In the genomic region with DNA sequence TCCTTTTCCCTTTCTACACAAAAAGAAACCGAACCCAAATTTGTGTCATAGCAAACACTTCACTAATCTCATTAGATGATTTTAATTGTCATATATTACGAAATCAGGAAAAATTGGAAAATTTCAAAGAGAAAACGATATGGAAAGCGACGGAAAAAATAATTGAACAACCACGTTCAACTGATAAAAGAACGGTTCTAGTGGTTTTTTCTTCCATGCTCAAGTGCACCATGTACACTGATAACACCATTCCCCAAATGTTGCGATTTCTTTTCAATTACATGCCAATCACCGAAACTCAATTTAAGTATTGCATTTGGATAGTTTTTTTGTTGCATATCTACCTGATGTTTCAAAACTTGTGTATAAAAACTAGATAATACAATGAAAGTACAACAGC, we compare ENCODE assay signal across 4 worm cellular contexts.
TF ChIP-seq lines count a peak whose summit lies in the region.

No protein-coding gene starts in this region.

TF ChIP-seq in whole organism, L2 larva, 48 proteins besides CTCF, POLR2A, EP300 and RAD21:
- TF ChIP-seq fos-1 (tag; optimal IDR thresholded peaks at IDR 0.05; lab: Kevin White, UChicago) (peak; percentile 62), unc-39 (tag; optimal IDR thresholded peaks at IDR 0.05; lab: Kevin White, UChicago) (no peak)

TF ChIP-seq in whole organism, L3 larva, 47 proteins besides CTCF, POLR2A, EP300 and RAD21:
- TF ChIP-seq pqm-1 (tag; optimal IDR thresholded peaks at IDR 0.05; lab: Kevin White, UChicago) = peak; percentile 21
- TF ChIP-seq elt-2 (tag; optimal IDR thresholded peaks at IDR 0.05; lab: Kevin White, UChicago) = peak; percentile 93
- TF ChIP-seq nhr-11 (tag; optimal IDR thresholded peaks at IDR 0.05; lab: Kevin White, UChicago) = no peak
- TF ChIP-seq pha-4 (tag; optimal IDR thresholded peaks at IDR 0.05; lab: Kevin White, UChicago) = peak; percentile 4

TF ChIP-seq in whole organism, L4 larva, 104 proteins besides CTCF, POLR2A, EP300 and RAD21 (continues in another document):
- TF ChIP-seq nhr-77 (tag; optimal IDR thresholded peaks at IDR 0.05; lab: Kevin White, UChicago) = peak; percentile 12
- TF ChIP-seq ama-1 (optimal IDR thresholded peaks at IDR 0.05; lab: Kevin White, UChicago) = no peak
- no peak for TF ChIP-seq nhr-102 (tag; optimal IDR thresholded peaks at IDR 0.05; lab: Kevin White, UChicago)
- TF ChIP-seq spr-1 (tag; optimal IDR thresholded peaks at IDR 0.05; lab: Kevin White, UChicago) = no peak
- no peak for TF ChIP-seq zip-2 (tag; optimal IDR thresholded peaks at IDR 0.05; lab: Kevin White, UChicago)
- TF ChIP-seq ceh-20 (GFP tag; IDR thresholded peaks at IDR 0.05; lab: Robert Waterston, UW) = no peak
- no peak for TF ChIP-seq ztf-11 (tag; optimal IDR thresholded peaks at IDR 0.05; lab: Kevin White, UChicago)
- TF ChIP-seq nhr-111 (GFP tag; optimal IDR thresholded peaks at IDR 0.05; lab: Kevin White, UChicago) = no peak
- TF ChIP-seq madf-5 (GFP tag; IDR thresholded peaks at IDR 0.05; lab: Robert Waterston, UW) = no peak
- no peak for TF ChIP-seq daf-19 (GFP tag; conservative IDR thresholded peaks at IDR 0.05; lab: Robert Waterston, UW)
- TF ChIP-seq dpl-1 (GFP tag; optimal IDR thresholded peaks at IDR 0.05; lab: Kevin White, UChicago) = no peak
- TF ChIP-seq ces-1 (GFP tag; optimal IDR thresholded peaks at IDR 0.05; lab: Kevin White, UChicago) = no peak
- no peak for TF ChIP-seq snpc-4 (tag; optimal IDR thresholded peaks at IDR 0.05; lab: Kevin White, UChicago)
- peak; percentile 39 for TF ChIP-seq T20F7.1 (GFP tag; optimal IDR thresholded peaks at IDR 0.05; lab: Kevin White, UChicago)
- no peak for TF ChIP-seq ceh-28 (tag; optimal IDR thresholded peaks at IDR 0.05; lab: Kevin White, UChicago)
- no peak for TF ChIP-seq nhr-25 (tag; optimal IDR thresholded peaks at IDR 0.05; lab: Kevin White, UChicago; ENCODE audit: borderline replicate concordance, insufficient read depth)
- no peak for TF ChIP-seq nhr-41 (GFP tag; IDR thresholded peaks at IDR 0.05; lab: Robert Waterston, UW)
- TF ChIP-seq fos-1 (tag; optimal IDR thresholded peaks at IDR 0.05; lab: Kevin White, UChicago) = no peak
- no peak for TF ChIP-seq lin-15B (tag; optimal IDR thresholded peaks at IDR 0.05; lab: Kevin White, UChicago)
- no peak for TF ChIP-seq rbr-2 (tag; optimal IDR thresholded peaks at IDR 0.05; lab: Kevin White, UChicago)
- peak; percentile 93 for TF ChIP-seq dmd-6 (GFP tag; IDR thresholded peaks at IDR 0.05; lab: Robert Waterston, UW)
- no peak for TF ChIP-seq fkh-10 (GFP tag; optimal IDR thresholded peaks at IDR 0.05; lab: Kevin White, UChicago)
- TF ChIP-seq pqm-1 (tag; optimal IDR thresholded peaks at IDR 0.05; lab: Kevin White, UChicago) = peak; percentile 70
- TF ChIP-seq mdl-1 (tag; optimal IDR thresholded peaks at IDR 0.05; lab: Kevin White, UChicago) = peak in 1 of 2 experiments; percentile 1
- 0 out of 2 replicates have a peak, but pooled peaks have one; percentile 45 for TF ChIP-seq lin-1 (GFP tag; IDR thresholded peaks at IDR 0.05; lab: Robert Waterston, UW)
- no peak for TF ChIP-seq F26F4.8 (GFP tag; conservative IDR thresholded peaks at IDR 0.05; lab: Robert Waterston, UW)
- TF ChIP-seq dve-1 (tag; optimal IDR thresholded peaks at IDR 0.05; lab: Kevin White, UChicago; ENCODE audit: insufficient read depth) = peak; percentile 85
- no peak for TF ChIP-seq Y105C5A.15 (GFP tag; IDR thresholded peaks at IDR 0.05; lab: Robert Waterston, UW)
- TF ChIP-seq hlh-11 (tag; optimal IDR thresholded peaks at IDR 0.05; lab: Kevin White, UChicago) = peak; percentile 75
- no peak for TF ChIP-seq ctbp-1 (GFP tag; IDR thresholded peaks at IDR 0.05; lab: Robert Waterston, UW)
- TF ChIP-seq php-3 (GFP tag; IDR thresholded peaks at IDR 0.05; lab: Robert Waterston, UW) = 0 out of 2 replicates have a peak, but pooled peaks have one; percentile 58
- TF ChIP-seq unc-39 (tag; optimal IDR thresholded peaks at IDR 0.05; lab: Kevin White, UChicago) = no peak
- TF ChIP-seq hlh-30 (tag; optimal IDR thresholded peaks at IDR 0.05; lab: Kevin White, UChicago; ENCODE audit: insufficient read depth) = no peak
- TF ChIP-seq nhr-48 (tag; optimal IDR thresholded peaks at IDR 0.05; lab: Kevin White, UChicago) = peak; percentile 49
- TF ChIP-seq Y48G9A.11 (GFP tag; IDR thresholded peaks at IDR 0.05; lab: Robert Waterston, UW) = no peak
- no peak for TF ChIP-seq egl-43 (GFP tag; IDR thresholded peaks at IDR 0.05; lab: Robert Waterston, UW)
- no peak for TF ChIP-seq saeg-2 (GFP tag; IDR thresholded peaks at IDR 0.05; lab: Robert Waterston, UW)
- no peak for TF ChIP-seq lsy-2 (tag; optimal IDR thresholded peaks at IDR 0.05; lab: Kevin White, UChicago)
- no peak for TF ChIP-seq mep-1 (tag; optimal IDR thresholded peaks at IDR 0.05; lab: Kevin White, UChicago)
- TF ChIP-seq tra-1 (GFP tag; IDR thresholded peaks at IDR 0.05; lab: Robert Waterston, UW) = 0 out of 2 replicates have a peak, but pooled peaks have one; percentile 54
- no peak for TF ChIP-seq sdz-12 (GFP tag; optimal IDR thresholded peaks at IDR 0.05; lab: Kevin White, UChicago)

TF ChIP-seq in whole organism, young adult, 124 proteins besides CTCF, POLR2A, EP300 and RAD21:
- TF ChIP-seq cebp-1 (GFP tag; IDR thresholded peaks at IDR 0.05; lab: Robert Waterston, UW) = peak; percentile 42; the same call in 1 of the 2 replicates
- peak; percentile 69 for TF ChIP-seq cebp-1 (tag; optimal IDR thresholded peaks at IDR 0.05; lab: Kevin White, UChicago)
- no peak for TF ChIP-seq athp-1 (tag; optimal IDR thresholded peaks at IDR 0.05; lab: Kevin White, UChicago)
- TF ChIP-seq dpl-1 (GFP tag; optimal IDR thresholded peaks at IDR 0.05; lab: Kevin White, UChicago) = no peak
- no peak for TF ChIP-seq zfh-2 (GFP tag; conservative IDR thresholded peaks at IDR 0.05; lab: Robert Waterston, UW)
- no peak for TF ChIP-seq snpc-4 (GFP tag; optimal IDR thresholded peaks at IDR 0.05; lab: Kevin White, UChicago)
- no peak for TF ChIP-seq snpc-4 (tag; optimal IDR thresholded peaks at IDR 0.05; lab: Kevin White, UChicago)
- TF ChIP-seq K12H6.12 (tag; optimal IDR thresholded peaks at IDR 0.05; lab: Kevin White, UChicago) = no peak
- TF ChIP-seq nhr-80 (tag; optimal IDR thresholded peaks at IDR 0.05; lab: Kevin White, UChicago) = peak; percentile 90
- TF ChIP-seq nfyb-1 (GFP tag; IDR thresholded peaks at IDR 0.05; lab: Robert Waterston, UW) = 0 out of 2 replicates have a peak, but pooled peaks have one; percentile 16
- TF ChIP-seq hlh-12 (tag; optimal IDR thresholded peaks at IDR 0.05; lab: Kevin White, UChicago) = no peak
- peak; percentile 75 for TF ChIP-seq unc-62 (GFP tag; optimal IDR thresholded peaks at IDR 0.05; lab: Kevin White, UChicago)
- TF ChIP-seq mcd-1 (GFP tag; IDR thresholded peaks at IDR 0.05; lab: Robert Waterston, UW) = no peak
- TF ChIP-seq madf-10 (tag; optimal IDR thresholded peaks at IDR 0.05; lab: Kevin White, UChicago) = no peak
- no peak for TF ChIP-seq xnd-1 (tag; optimal IDR thresholded peaks at IDR 0.05; lab: Kevin White, UChicago)
- TF ChIP-seq lin-26 (GFP tag; IDR thresholded peaks at IDR 0.05; lab: Robert Waterston, UW) = no peak
